Worm (Caenorhabditis elegans): ENCODE data around the gene chil-19.

chil-19 gene

DNA sequence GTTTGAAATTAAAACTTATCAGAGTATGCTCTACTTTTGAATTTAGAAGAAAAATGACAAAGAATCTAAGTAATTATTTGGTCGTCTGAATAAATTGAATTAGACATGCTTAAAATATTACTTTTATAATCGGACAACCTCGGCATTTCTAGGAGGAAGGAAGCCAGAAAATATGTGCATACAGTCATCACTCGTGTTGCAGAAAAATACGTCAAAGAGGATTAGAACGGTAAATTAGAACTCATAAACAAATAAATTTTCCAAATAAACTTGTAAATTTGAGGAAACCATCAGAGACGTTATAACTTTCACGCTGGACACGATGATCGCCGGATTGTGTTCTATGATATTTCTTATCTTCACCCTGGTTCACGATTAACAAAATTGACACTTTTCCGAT is at the start of gene chil-19:
TSS of gene chil-19 (minus strand) at position 101 of the 400 bp plus-strand sequence.
- TF ChIP-seq ceh-14 (tag; optimal IDR thresholded peaks at IDR 0.05), result no peak
- no peak for TF ChIP-seq dmd-4 (tag; optimal IDR thresholded peaks at IDR 0.05; ENCODE audit: borderline replicate concordance)
- TF ChIP-seq ama-1 (optimal IDR thresholded peaks at IDR 0.05), result no peak
- no peak for TF ChIP-seq K02D7.2 (tag; optimal IDR thresholded peaks at IDR 0.05)
- no peak for TF ChIP-seq elt-2 (tag; optimal IDR thresholded peaks at IDR 0.05)
- no peak for TF ChIP-seq pha-4 (tag; optimal IDR thresholded peaks at IDR 0.05)
- no peak for TF ChIP-seq ceh-6 (GFP tag; optimal IDR thresholded peaks at IDR 0.05)
- no peak for TF ChIP-seq ceh-24 (tag; optimal IDR thresholded peaks at IDR 0.05)
- TF ChIP-seq unc-86 (tag; optimal IDR thresholded peaks at IDR 0.05), result no peak
- no peak for TF ChIP-seq zip-5 (tag; optimal IDR thresholded peaks at IDR 0.05)
- TF ChIP-seq fkh-10 (GFP tag; optimal IDR thresholded peaks at IDR 0.05), result no peak
- TF ChIP-seq ceh-48 (tag; optimal IDR thresholded peaks at IDR 0.05), result no peak
- no peak for TF ChIP-seq dve-1 (tag; optimal IDR thresholded peaks at IDR 0.05)
- TF ChIP-seq ceh-45 (GFP tag; IDR thresholded peaks at IDR 0.05), result no peak
- TF ChIP-seq F13H6.1 (tag; optimal IDR thresholded peaks at IDR 0.05), result no peak
- TF ChIP-seq ceh-30 (tag; optimal IDR thresholded peaks at IDR 0.05), result no peak
- no peak for TF ChIP-seq unc-3 (GFP tag; conservative IDR thresholded peaks at IDR 0.05)
- TF ChIP-seq unc-3 (tag; optimal IDR thresholded peaks at IDR 0.05), result no peak
- no peak for TF ChIP-seq hlh-13 (GFP tag; optimal IDR thresholded peaks at IDR 0.05)
- TF ChIP-seq ceh-9 (tag; optimal IDR thresholded peaks at IDR 0.05), result no peak

DNA sequence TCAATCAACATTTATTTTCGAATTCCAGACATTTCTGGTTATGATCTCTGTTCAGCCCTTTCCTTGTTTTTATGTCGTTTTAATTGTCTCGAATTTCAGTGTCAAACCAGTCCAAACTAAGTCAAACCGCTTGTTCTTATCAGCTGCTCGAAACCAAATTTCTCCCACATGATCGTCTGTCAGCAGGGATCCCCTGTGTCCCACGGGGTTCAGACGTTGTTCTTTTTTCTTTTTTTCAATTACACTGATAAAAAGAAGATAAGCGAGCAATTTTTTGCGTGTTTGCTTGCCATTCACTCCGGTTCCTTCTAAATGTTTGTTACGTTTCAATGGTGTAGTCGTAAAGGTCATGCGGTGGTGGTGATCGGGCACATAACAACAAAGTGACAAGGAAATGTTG is 47.8 kb upstream of the chil-19 start:
- TF ChIP-seq ceh-6 (GFP tag; optimal IDR thresholded peaks at IDR 0.05), result no peak
- TF ChIP-seq fkh-10 (GFP tag; optimal IDR thresholded peaks at IDR 0.05), result no peak
- TF ChIP-seq pha-2 (tag; optimal IDR thresholded peaks at IDR 0.05), result no peak
- TF ChIP-seq fkh-6 (tag; optimal IDR thresholded peaks at IDR 0.05), result no peak
- no peak for TF ChIP-seq nhr-11 (tag; optimal IDR thresholded peaks at IDR 0.05)
- TF ChIP-seq F13H6.1 (tag; optimal IDR thresholded peaks at IDR 0.05), result no peak
- no peak for TF ChIP-seq unc-55 (GFP tag; optimal IDR thresholded peaks at IDR 0.05)
- no peak for TF ChIP-seq fax-1 (tag; optimal IDR thresholded peaks at IDR 0.05)
- TF ChIP-seq sox-4 (tag; optimal IDR thresholded peaks at IDR 0.05), result no peak
- TF ChIP-seq Y22D7AL.16 (tag; optimal IDR thresholded peaks at IDR 0.05), result no peak
- no peak for TF ChIP-seq unc-3 (GFP tag; conservative IDR thresholded peaks at IDR 0.05)
- no peak for TF ChIP-seq unc-3 (tag; optimal IDR thresholded peaks at IDR 0.05)
- no peak for TF ChIP-seq ttx-3 (tag; optimal IDR thresholded peaks at IDR 0.05)
- no peak for TF ChIP-seq ceh-34 (tag; optimal IDR thresholded peaks at IDR 0.05)
- no peak for TF ChIP-seq unc-42 (tag; optimal IDR thresholded peaks at IDR 0.05)
- TF ChIP-seq zip-5 (tag; optimal IDR thresholded peaks at IDR 0.05), result no peak
- TF ChIP-seq dve-1 (tag; optimal IDR thresholded peaks at IDR 0.05), result no peak
- no peak for TF ChIP-seq ets-4 (tag; optimal IDR thresholded peaks at IDR 0.05)
- no peak for TF ChIP-seq ceh-22 (tag; optimal IDR thresholded peaks at IDR 0.05)

DNA sequence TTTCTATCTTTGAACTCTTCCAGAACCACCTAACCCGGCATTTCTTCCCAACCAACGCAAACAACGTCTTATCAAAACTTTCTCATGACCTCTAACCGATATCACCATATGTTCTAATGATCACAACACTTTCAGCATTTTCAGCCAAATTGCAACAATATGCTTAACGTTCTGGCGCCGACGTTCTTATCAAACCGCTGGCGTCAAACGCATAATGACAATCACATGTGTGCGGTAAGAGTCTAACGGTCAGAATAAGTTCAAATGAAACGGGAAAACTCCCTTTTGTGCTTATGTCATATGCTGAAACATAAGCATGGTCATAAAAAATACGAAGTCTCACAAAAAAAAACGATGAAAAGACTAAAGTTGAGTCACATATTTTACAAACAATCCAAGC is 46.7 kb upstream of the chil-19 start:
- no peak for TF ChIP-seq fax-1 (tag; optimal IDR thresholded peaks at IDR 0.05)
- TF ChIP-seq elt-2 (tag; optimal IDR thresholded peaks at IDR 0.05), result peak; percentile 50

DNA sequence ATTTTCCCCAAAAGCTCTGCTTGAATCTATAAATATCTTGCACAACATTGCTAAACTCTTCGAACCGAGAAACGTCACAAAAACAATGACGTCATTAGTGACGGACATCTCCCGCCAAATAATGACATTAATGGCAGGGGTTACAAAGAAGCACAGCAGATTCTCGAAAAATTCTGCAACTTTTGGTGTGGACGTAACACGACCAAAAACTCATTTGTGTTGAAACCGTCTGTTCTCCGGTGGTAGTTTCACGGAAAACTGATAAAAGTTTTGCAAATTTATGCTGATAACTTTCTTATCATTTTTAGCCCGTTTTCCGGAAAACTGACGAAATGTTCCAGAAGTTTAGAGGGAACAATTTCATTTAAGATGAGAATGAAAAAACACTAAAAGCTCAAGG is 44.4 kb upstream of the chil-19 start:
- TF ChIP-seq elt-2 (tag; optimal IDR thresholded peaks at IDR 0.05) (peak; percentile 4), unc-42 (tag; optimal IDR thresholded peaks at IDR 0.05) (peak; percentile 29), K02D7.2 (tag; optimal IDR thresholded peaks at IDR 0.05) (no peak)

DNA sequence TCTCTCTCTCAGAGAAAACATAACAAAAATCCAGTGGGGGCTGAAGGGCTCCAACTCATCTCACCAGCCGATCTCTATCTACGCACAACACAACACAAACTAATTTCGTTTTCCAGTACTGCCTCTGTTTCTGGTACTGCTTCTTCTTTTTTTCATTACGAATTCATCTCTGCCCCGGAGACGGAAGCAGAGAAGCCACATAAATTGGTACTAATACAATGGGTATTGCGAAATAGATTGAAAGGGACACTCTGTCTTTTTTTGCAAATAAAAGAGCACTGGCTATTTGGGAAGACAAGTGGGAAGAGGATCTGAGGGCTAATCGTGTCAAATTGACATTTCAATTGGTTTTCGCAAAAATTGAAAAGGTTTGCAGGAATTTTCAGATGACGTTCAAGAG is 43.1 kb upstream of the chil-19 start:
- TF ChIP-seq hlh-13 (GFP tag; optimal IDR thresholded peaks at IDR 0.05) (no peak), ceh-18 (tag; optimal IDR thresholded peaks at IDR 0.05) (no peak), ceh-48 (tag; optimal IDR thresholded peaks at IDR 0.05) (no peak), ama-1 (optimal IDR thresholded peaks at IDR 0.05) (no peak), C08G9.2 (tag; optimal IDR thresholded peaks at IDR 0.05) (no peak), pat-9 (tag; optimal IDR thresholded peaks at IDR 0.05) (no peak), Y22D7AL.16 (tag; optimal IDR thresholded peaks at IDR 0.05) (no peak), fkh-6 (tag; optimal IDR thresholded peaks at IDR 0.05) (no peak), sdc-2 (tag; optimal IDR thresholded peaks at IDR 0.05) (no peak), unc-42 (tag; optimal IDR thresholded peaks at IDR 0.05) (peak; percentile 75), che-1 (tag; optimal IDR thresholded peaks at IDR 0.05) (no peak), ceh-6 (GFP tag; optimal IDR thresholded peaks at IDR 0.05) (no peak), unc-55 (GFP tag; optimal IDR thresholded peaks at IDR 0.05) (no peak), elt-4 (tag; optimal IDR thresholded peaks at IDR 0.05) (no peak), sox-4 (tag; optimal IDR thresholded peaks at IDR 0.05) (no peak), ets-4 (tag; optimal IDR thresholded peaks at IDR 0.05) (no peak), ceh-14 (tag; optimal IDR thresholded peaks at IDR 0.05) (peak; percentile 13), ceh-31 (tag; optimal IDR thresholded peaks at IDR 0.05) (peak; percentile 18), lim-6 (tag; optimal IDR thresholded peaks at IDR 0.05) (peak; percentile 1)

Data from whole organism, late embryonic.